Fruit fly (Drosophila melanogaster): ENCODE measurements around the gene Naa30B.

Gene Naa30B

DNA sequence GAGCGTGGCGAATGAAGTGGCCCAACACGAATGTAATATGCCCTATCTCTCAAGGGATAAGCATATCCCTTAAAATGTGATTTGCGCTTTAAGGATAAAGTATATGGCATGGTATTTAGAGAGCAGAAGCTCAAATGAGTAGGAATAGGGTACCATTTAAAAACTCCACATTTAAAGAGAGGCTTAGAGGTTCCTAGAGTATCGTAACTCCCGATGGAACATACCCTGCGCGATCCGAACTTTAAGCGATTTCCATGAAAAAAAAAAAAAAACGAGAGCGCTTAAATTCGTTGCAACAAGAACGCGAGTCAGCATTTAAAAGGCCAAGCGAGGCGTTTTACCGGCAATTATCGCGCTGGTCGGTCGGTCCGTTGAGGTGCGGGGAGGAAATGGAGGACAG is 14.6 kb downstream of the Naa30B start (continued):
- peak; percentile 41 for TF ChIP-seq cyc (GFP tag; optimal IDR thresholded peaks at IDR 0.05)
- peak; percentile 88 for TF ChIP-seq svp (GFP tag)
- no peak for TF ChIP-seq fd59A (GFP tag; optimal IDR thresholded peaks at IDR 0.05)
- TF ChIP-seq CG9139 (GFP tag; optimal IDR thresholded peaks at IDR 0.05) = no peak
- no peak for TF ChIP-seq CG8119 (GFP tag; IDR thresholded peaks at IDR 0.05)
- no peak for TF ChIP-seq CG4318 (GFP tag; optimal IDR thresholded peaks at IDR 0.05)
- peak; percentile 77 for TF ChIP-seq esn (GFP tag; optimal IDR thresholded peaks at IDR 0.05)
- no peak for TF ChIP-seq Lpt (GFP tag; optimal IDR thresholded peaks at IDR 0.05)
- TF ChIP-seq CG3032 (tag; optimal IDR thresholded peaks at IDR 0.05) = no peak
- TF ChIP-seq CG32006 (GFP tag; optimal IDR thresholded peaks at IDR 0.05) = no peak
- no peak for TF ChIP-seq CG1621 (tag; optimal IDR thresholded peaks at IDR 0.05)

DNA sequence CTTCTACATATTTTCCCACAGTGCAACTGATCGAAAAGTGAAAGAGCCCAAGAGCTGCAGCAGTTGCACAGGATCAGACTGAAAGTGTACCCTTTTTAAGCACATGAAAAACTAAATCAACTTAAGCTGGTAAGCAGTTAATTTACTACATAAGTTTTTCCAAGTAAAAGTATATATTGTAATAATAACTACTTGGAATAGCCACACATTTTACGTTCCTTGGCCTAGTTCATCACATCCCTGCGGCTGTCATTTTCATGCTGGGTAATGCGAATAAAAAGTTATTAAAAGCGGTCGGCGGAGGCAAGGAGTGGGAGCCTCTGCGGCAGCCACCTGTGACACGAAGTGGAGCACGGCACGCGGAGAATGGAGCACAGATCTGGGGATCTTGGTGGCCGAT is 20.9 kb downstream of the Naa30B start:
- TF ChIP-seq pdm3 (GFP tag; optimal IDR thresholded peaks at IDR 0.05) (peak; percentile 20), CG4318 (GFP tag; optimal IDR thresholded peaks at IDR 0.05) (no peak), CG32006 (GFP tag; optimal IDR thresholded peaks at IDR 0.05) (peak; percentile 37), CG31627 (GFP tag; optimal IDR thresholded peaks at IDR 0.05) (peak; percentile 18), CG8119 (GFP tag; IDR thresholded peaks at IDR 0.05) (peak; percentile 48; the same call in 1 of the 3 replicates), CG7368 (GFP tag; optimal IDR thresholded peaks at IDR 0.05) (no peak), lz (GFP tag; optimal IDR thresholded peaks at IDR 0.05) (no peak), CG10669 (GFP tag; optimal IDR thresholded peaks at IDR 0.05) (peak; percentile 16), fd59A (GFP tag; optimal IDR thresholded peaks at IDR 0.05) (no peak), Smox (GFP tag; optimal IDR thresholded peaks at IDR 0.05) (peak; percentile 9), CG8632 (GFP tag; optimal IDR thresholded peaks at IDR 0.05) (peak; percentile 2), fkh (GFP tag; optimal IDR thresholded peaks at IDR 0.05) (no peak), spab (GFP tag; optimal IDR thresholded peaks at IDR 0.05) (no peak), Blimp-1 (GFP tag; optimal IDR thresholded peaks at IDR 0.05) (no peak), CG3919 (GFP tag; optimal IDR thresholded peaks at IDR 0.05) (peak; percentile 29), Gug (GFP tag; IDR thresholded peaks at IDR 0.05) (0 out of 2 replicates have a peak, but pooled peaks have one; percentile 20), Hr39 (GFP tag; optimal IDR thresholded peaks at IDR 0.05) (peak; percentile 18), Sox14 (GFP tag; optimal IDR thresholded peaks at IDR 0.05) (peak; percentile 20), CG8319 (GFP tag; optimal IDR thresholded peaks at IDR 0.05) (no peak), Ets21C (GFP tag; optimal IDR thresholded peaks at IDR 0.05) (no peak), cyc (GFP tag; optimal IDR thresholded peaks at IDR 0.05) (no peak), svp (GFP tag) (peak; percentile 44), CG10631 (GFP tag; optimal IDR thresholded peaks at IDR 0.05) (peak; percentile 28), Met (GFP tag; optimal IDR thresholded peaks at IDR 0.05) (peak; percentile 19), CG1621 (tag; optimal IDR thresholded peaks at IDR 0.05) (no peak), topi (GFP tag; optimal IDR thresholded peaks at IDR 0.05) (peak; percentile 3), Hr4 (GFP tag; optimal IDR thresholded peaks at IDR 0.05) (peak; percentile 13), eg (GFP tag; IDR thresholded peaks at IDR 0.05) (0 out of 3 replicates have a peak, but pooled peaks have one; percentile 24), Sox102F (GFP tag; optimal IDR thresholded peaks at IDR 0.05) (peak; percentile 28), CG34406 (GFP tag; optimal IDR thresholded peaks at IDR 0.05) (no peak), Eip78C (GFP tag) (peak; percentile 62), CG6792 (GFP tag; optimal IDR thresholded peaks at IDR 0.05) (no peak), CG9139 (GFP tag; optimal IDR thresholded peaks at IDR 0.05) (no peak), Hr38 (GFP tag; optimal IDR thresholded peaks at IDR 0.05) (no peak), CG6276 (GFP tag; optimal IDR thresholded peaks at IDR 0.05) (no peak), fd85E (GFP tag; optimal IDR thresholded peaks at IDR 0.05) (no peak), CG11902 (GFP tag; optimal IDR thresholded peaks at IDR 0.05) (no peak), acj6 (GFP tag; optimal IDR thresholded peaks at IDR 0.05) (peak; percentile 27), CG3032 (tag; optimal IDR thresholded peaks at IDR 0.05) (peak; percentile 10), esn (GFP tag; optimal IDR thresholded peaks at IDR 0.05) (peak; percentile 19), CG6808 (GFP tag; optimal IDR thresholded peaks at IDR 0.05) (no peak), dac (GFP tag; optimal IDR thresholded peaks at IDR 0.05) (no peak), CG6163 (GFP tag; IDR thresholded peaks at IDR 0.05) (0 out of 3 replicates have a peak, but pooled peaks have one; percentile 48), Eip93F (GFP tag; optimal IDR thresholded peaks at IDR 0.05) (no peak), Lpt (GFP tag; optimal IDR thresholded peaks at IDR 0.05) (no peak), Eip75B (GFP tag; optimal IDR thresholded peaks at IDR 0.05) (peak; percentile 19), salr (GFP tag; optimal IDR thresholded peaks at IDR 0.05) (no peak), CG6854 (GFP tag; optimal IDR thresholded peaks at IDR 0.05) (no peak), OdsH (GFP tag; optimal IDR thresholded peaks at IDR 0.05) (peak; percentile 32)

Data from whole organism, prepupa.